Worm (Caenorhabditis elegans): ENCODE results near the gene clec-143.

ce11 chrII:10471247-10471646, 1.1 kb upstream of the clec-143 start, which contains the start of gene ZK666.1:
- TF ChIP-seq snpc-4 (tag; optimal IDR thresholded peaks at IDR 0.05) (no peak), lir-3 (tag; optimal IDR thresholded peaks at IDR 0.05) (no peak), R02D3.7 (tag; optimal IDR thresholded peaks at IDR 0.05) (no peak), ceh-82 (tag; optimal IDR thresholded peaks at IDR 0.05) (no peak), nhr-28 (tag; optimal IDR thresholded peaks at IDR 0.05) (no peak), spr-1 (tag; optimal IDR thresholded peaks at IDR 0.05) (no peak), tra-1 (GFP tag; IDR thresholded peaks at IDR 0.05) (no peak), pqm-1 (tag; optimal IDR thresholded peaks at IDR 0.05) (no peak)
